Fruit fly (Drosophila melanogaster) whole organism, adult: ENCODE measurements around the gene Prm.

Experiments used
- CG11617 ChIP-seq: fragments of 200-800 bp; sonication (Bioruptor generic); optimal IDR thresholded peaks from 2 replicates; lab custom pipeline; 2017; ENCODE audit warnings: mild to moderate bottlenecking, missing biosample characterization, missing genetic modification reagents, missing genetic modification characterization
- CG12768 ChIP-seq: fragments of 200-800 bp; sonication (Bioruptor generic); optimal IDR thresholded peaks from 2 replicates; lab custom pipeline; 2017; ENCODE audit warnings: missing biosample characterization, missing genetic modification characterization, mild to moderate bottlenecking, moderate library complexity, missing genetic modification reagents
- CG14711 ChIP-seq: fragments of 200-800 bp; sonication (Bioruptor generic); optimal IDR thresholded peaks from 2 replicates; lab custom pipeline; 2018; ENCODE audit warnings: missing biosample characterization, mild to moderate bottlenecking, missing genetic modification characterization, moderate library complexity
- CG1620 ChIP-seq: fragments of 200-800 bp; sonication (Bioruptor generic); optimal IDR thresholded peaks from 2 replicates; lab custom pipeline; 2016; ENCODE audit warnings: missing biosample characterization, missing genetic modification characterization
- CG33017 ChIP-seq: fragments of 200-800 bp; sonication (Bioruptor generic); optimal IDR thresholded peaks from 2 replicates; lab custom pipeline; 2018; ENCODE audit warnings: missing biosample characterization, mild to moderate bottlenecking, missing genetic modification characterization, moderate library complexity
- CG5204 ChIP-seq: fragments of 200-800 bp; sonication (Bioruptor generic); optimal IDR thresholded peaks from 2 replicates; lab custom pipeline; 2016; ENCODE audit warnings: missing biosample characterization, missing genetic modification characterization
- CG7045 ChIP-seq: fragments of 200-800 bp; sonication (Bioruptor generic); optimal IDR thresholded peaks from 2 replicates; lab custom pipeline; 2017; ENCODE audit warnings: missing biosample characterization, mild to moderate bottlenecking, missing genetic modification characterization
- CG7101 ChIP-seq: fragments of 200-800 bp; sonication (Bioruptor generic); optimal IDR thresholded peaks from 2 replicates; lab custom pipeline; 2018; ENCODE audit warnings: missing biosample characterization, mild to moderate bottlenecking, missing genetic modification characterization, moderate library complexity
- Clk ChIP-seq: fragments of 200-800 bp; sonication (Bioruptor generic); optimal IDR thresholded peaks from 2 replicates; lab custom pipeline; 2017; ENCODE audit warnings: missing biosample characterization, missing genetic modification characterization
- Crg-1 ChIP-seq: fragments of 200-800 bp; sonication (Bioruptor generic); optimal IDR thresholded peaks from 2 replicates; lab custom pipeline; 2016; ENCODE audit warnings: missing biosample characterization, missing genetic modification characterization
- Hr96 ChIP-seq: fragments of 200-800 bp; sonication (Bioruptor generic); optimal IDR thresholded peaks from 2 replicates; lab custom pipeline; 2016; ENCODE audit warnings: missing biosample characterization, missing genetic modification characterization
- Mnt ChIP-seq: fragments of 200-800 bp; sonication (Bioruptor generic); optimal IDR thresholded peaks from 2 replicates; lab custom pipeline; 2016; ENCODE audit warnings: missing biosample characterization, mild to moderate bottlenecking, missing genetic modification characterization
- bab1 ChIP-seq: fragments of 200-800 bp; sonication (Bioruptor generic); optimal IDR thresholded peaks from 3 replicates; lab custom pipeline; 2019; ENCODE audit warnings: missing biosample characterization, mild to moderate bottlenecking, missing genetic modification characterization, moderate library complexity
- cic ChIP-seq: fragments of 200-800 bp; sonication (Bioruptor generic); optimal IDR thresholded peaks from 2 replicates; lab custom pipeline; 2017; ENCODE audit warnings: missing biosample characterization, mild to moderate bottlenecking, missing genetic modification characterization, moderate library complexity
- cnc ChIP-seq, 2 experiments: fragments of >200 bp; optimal IDR thresholded peaks; 2 replicates each; lab custom pipeline; 2017
- kay ChIP-seq: fragments of 200-800 bp; sonication (Bioruptor generic); peaks from one replicate; lab custom pipeline; 2016; ENCODE audit warnings: missing biosample characterization, missing genetic modification characterization, borderline replicate concordance
- ovo ChIP-seq: fragments of 200-800 bp; sonication (Bioruptor generic); optimal IDR thresholded peaks from 2 replicates; lab custom pipeline; 2016; ENCODE audit warnings: missing biosample characterization, missing genetic modification characterization
- pad ChIP-seq: fragments of 200-800 bp; sonication (Bioruptor generic); optimal IDR thresholded peaks from 3 replicates; lab custom pipeline; 2017; ENCODE audit warnings: missing biosample characterization, missing genetic modification characterization, mild to moderate bottlenecking, moderate library complexity, missing genetic modification reagents
- tj ChIP-seq: fragments of 200-800 bp; sonication (Bioruptor generic); optimal IDR thresholded peaks from 3 replicates; lab custom pipeline; 2017; ENCODE audit warnings: missing biosample characterization, mild to moderate bottlenecking, missing genetic modification characterization, moderate library complexity
- toe ChIP-seq: fragments of 200-800 bp; sonication (Bioruptor generic); optimal IDR thresholded peaks from 2 replicates; lab custom pipeline; 2016; ENCODE audit warnings: missing biosample characterization, missing genetic modification characterization

Gene Prm

DNA sequence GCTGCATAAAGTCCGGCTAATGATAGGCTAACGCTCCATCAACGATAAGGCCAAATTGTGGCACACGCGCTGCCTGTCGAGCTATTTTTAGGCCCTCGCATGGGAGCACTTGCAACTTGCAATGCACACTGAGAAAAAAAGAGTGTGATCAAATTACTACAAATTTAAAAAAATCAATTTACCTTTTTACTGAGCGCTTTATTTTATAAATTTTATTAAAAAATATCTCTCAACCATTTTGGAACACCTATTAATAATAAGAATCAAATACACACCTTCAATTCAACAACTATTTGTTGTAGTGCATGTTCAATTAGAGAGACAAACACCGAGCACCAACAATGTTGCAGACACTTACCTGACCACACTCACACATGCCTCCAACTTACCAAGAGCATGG, 20.4 kb upstream of the Prm start:
- no peak for TF ChIP-seq CG1620 (GFP tag; lab: Kevin White, UChicago)
- no peak for TF ChIP-seq cnc (optimal IDR thresholded peaks at IDR 0.05; lab: Kevin White, UChicago)
- no peak for TF ChIP-seq Clk (GFP tag; lab: Kevin White, UChicago)
- TF ChIP-seq pad (GFP tag; lab: Kevin White, UChicago), result no peak
- TF ChIP-seq Hr96, result no peak
- TF ChIP-seq CG11617 (GFP tag; lab: Kevin White, UChicago), result no peak
- TF ChIP-seq bab1 (GFP tag; lab: Kevin White, UChicago), result no peak
- TF ChIP-seq CG7045 (GFP tag; lab: Kevin White, UChicago), result no peak

dm6 chr3L:8763794-8764193, 18.7 kb upstream of the Prm start:
- no peak for TF ChIP-seq pad (GFP tag; lab: Kevin White, UChicago)
- no peak for TF ChIP-seq tj (GFP tag; lab: Kevin White, UChicago)
- TF ChIP-seq ovo (GFP tag; lab: Kevin White, UChicago), result no peak
- TF ChIP-seq Hr96, result no peak
- TF ChIP-seq kay, result no peak

DNA sequence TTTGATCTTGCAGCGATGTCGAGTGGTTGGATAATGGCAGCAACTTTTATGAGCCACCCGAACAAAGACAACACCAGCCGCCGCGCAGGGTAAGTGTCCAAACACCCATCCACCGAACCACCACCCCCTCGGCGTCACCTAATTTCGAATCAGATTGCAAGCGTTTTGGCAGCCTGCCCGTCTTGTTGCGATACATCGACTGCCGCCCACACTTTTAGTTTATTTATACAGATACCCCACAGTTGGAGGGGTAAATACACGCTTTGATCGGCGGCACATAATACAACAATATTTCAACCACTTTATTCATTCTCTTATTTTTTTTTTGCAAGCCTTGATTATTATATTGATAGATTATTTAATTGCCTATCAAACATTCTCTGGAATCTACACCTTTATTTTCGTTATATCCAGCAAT, 17.9 kb upstream of the Prm start:
- no peak for TF ChIP-seq CG12768 (GFP tag; lab: Kevin White, UChicago)
- TF ChIP-seq Clk (GFP tag; lab: Kevin White, UChicago), result no peak
- no peak for TF ChIP-seq cnc (optimal IDR thresholded peaks at IDR 0.05; lab: Kevin White, UChicago)
- TF ChIP-seq CG7045 (GFP tag; lab: Kevin White, UChicago), result no peak
- no peak for TF ChIP-seq ovo (GFP tag; lab: Kevin White, UChicago)
- TF ChIP-seq Mnt, result peak; percentile 56
- TF ChIP-seq CG5204 (GFP tag; lab: Kevin White, UChicago), result no peak
- peak; percentile 7 for TF ChIP-seq CG11617 (GFP tag; lab: Kevin White, UChicago)
- TF ChIP-seq CG14711 (tag; lab: Kevin White, UChicago), result no peak
- TF ChIP-seq tj (GFP tag; lab: Kevin White, UChicago), result no peak
- no peak for TF ChIP-seq pad (GFP tag; lab: Kevin White, UChicago)
- peak; percentile 25 for TF ChIP-seq bab1 (GFP tag; lab: Kevin White, UChicago)
- no peak for TF ChIP-seq cic (GFP tag; lab: Kevin White, UChicago)
- TF ChIP-seq CG33017 (tag; lab: Kevin White, UChicago), result no peak
- no peak for TF ChIP-seq CG1620 (GFP tag; lab: Kevin White, UChicago)
- no peak for TF ChIP-seq Hr96
- TF ChIP-seq CG7101, result peak; percentile 4
- TF ChIP-seq Crg-1 (GFP tag; lab: Kevin White, UChicago), result no peak
- peak; percentile 8 for TF ChIP-seq toe (GFP tag; lab: Kevin White, UChicago)
- peak; percentile 73 for TF ChIP-seq kay

DNA sequence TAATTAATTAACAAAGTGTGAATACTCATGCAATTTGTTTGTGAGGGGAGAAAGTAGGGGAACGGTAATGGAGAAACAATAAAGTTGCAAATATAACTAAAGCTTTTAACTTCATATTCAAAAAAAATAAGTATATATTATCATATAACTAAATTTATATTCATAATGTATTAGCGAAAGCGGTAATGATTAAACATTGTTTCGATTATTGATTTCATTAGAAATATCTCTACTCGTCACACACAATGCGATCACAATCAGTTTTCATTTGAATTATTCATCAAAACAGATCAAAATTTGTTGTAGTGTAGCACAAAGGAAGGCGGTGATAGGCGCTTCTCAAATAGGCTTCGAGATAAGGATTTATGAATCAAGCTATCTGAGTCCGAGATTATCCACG, 10.6 kb upstream of the Prm start, which contains the start of gene CG6576:
Gene CG6576, plus strand, starts transcription at position 301 of the 400 bp plus-strand sequence.
- TF ChIP-seq Clk (GFP tag; lab: Kevin White, UChicago) (no peak), CG11617 (GFP tag; lab: Kevin White, UChicago) (no peak), CG5204 (GFP tag; lab: Kevin White, UChicago) (no peak), ovo (GFP tag; lab: Kevin White, UChicago) (no peak)

DNA sequence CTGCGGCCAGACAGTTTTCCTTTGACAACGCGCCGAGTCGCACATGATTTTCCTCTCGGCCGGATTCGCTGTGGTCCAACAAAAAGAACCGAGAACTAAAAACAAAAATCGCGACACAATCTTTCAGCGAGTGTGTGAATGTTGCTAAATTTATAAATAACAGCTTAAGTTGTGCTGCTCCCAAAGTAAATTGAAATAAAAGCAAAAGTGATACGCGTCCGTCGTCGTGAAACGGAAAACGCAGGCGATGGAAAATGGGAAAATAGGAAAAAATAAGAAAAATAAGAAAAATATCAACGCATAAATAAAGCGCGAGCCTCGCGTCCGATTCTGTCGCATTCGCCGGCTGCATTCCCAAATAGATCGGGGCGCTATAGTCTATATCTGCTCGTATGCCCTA, 8.5 kb upstream of the Prm start, which contains the start of gene Fhos:
Gene Fhos, plus strand, starts transcription at position 28 of the 400 bp plus-strand sequence.
- TF ChIP-seq bab1 (GFP tag; lab: Kevin White, UChicago) (no peak), Hr96 (no peak), CG11617 (GFP tag; lab: Kevin White, UChicago) (no peak), Clk (GFP tag; lab: Kevin White, UChicago) (no peak), toe (GFP tag; lab: Kevin White, UChicago) (no peak), cic (GFP tag; lab: Kevin White, UChicago) (no peak), kay (no peak), CG33017 (tag; lab: Kevin White, UChicago) (no peak), pad (GFP tag; lab: Kevin White, UChicago) (no peak), CG14711 (tag; lab: Kevin White, UChicago) (no peak)

DNA sequence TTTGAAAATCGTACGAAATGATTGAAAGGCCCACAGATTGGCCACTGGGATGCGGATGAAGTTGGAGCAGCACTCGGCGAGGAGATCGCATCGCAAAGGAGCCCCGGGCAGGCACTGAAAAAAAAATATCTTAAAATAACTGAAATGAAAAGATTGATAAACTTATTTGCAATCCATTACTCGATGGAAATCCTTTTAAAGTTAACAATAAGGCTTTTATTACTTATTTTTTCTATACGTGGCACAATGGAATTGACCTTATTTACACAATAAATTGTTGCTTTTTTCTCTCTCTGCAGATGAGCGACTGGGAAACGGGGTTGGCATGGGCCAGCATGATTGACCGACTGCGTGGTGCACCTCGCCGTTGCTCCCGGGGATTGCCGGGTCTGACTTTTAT, 6.2 kb upstream of the Prm start:
- no peak for TF ChIP-seq Crg-1 (GFP tag; lab: Kevin White, UChicago)
- no peak for TF ChIP-seq pad (GFP tag; lab: Kevin White, UChicago)
- TF ChIP-seq CG1620 (GFP tag; lab: Kevin White, UChicago), result no peak
- no peak for TF ChIP-seq bab1 (GFP tag; lab: Kevin White, UChicago)

- no peak for TF ChIP-seq Hr96
- TF ChIP-seq kay, result peak; percentile 62
Observed at dm6 chr3L:8749676-8750654, 4.9 kb upstream of the Prm start, which contains the start of gene CG13306. TSS of gene CG13306 (minus strand) at chr3L:8749726.
